Worm (Caenorhabditis elegans) whole organism, mixed stage, embryonic: ENCODE results near the gene sdz-11.
A peak's percentile ranks its signal among the peaks of the same experiment; 100 is the strongest.

Experiments used
- M03D4.4 ChIP-seq: sonication (generic microtip); optimal IDR thresholded peaks from 2 replicates; lab custom pipeline; 2017; ENCODE audit warnings: mild to moderate bottlenecking, missing genetic modification characterization, missing compliant biosample characterization
- bed-3 ChIP-seq: fragments of 200-800 bp; sonication (Bioruptor generic); optimal IDR thresholded peaks from 3 replicates; lab custom pipeline; 2018; ENCODE audit warnings: mild to moderate bottlenecking, missing genetic modification characterization, moderate library complexity, missing compliant biosample characterization
- blmp-1 ChIP-seq: fragments of 150-350 bp; optimal IDR thresholded peaks from 2 replicates; lab custom pipeline; 2014; ENCODE audit warnings: missing biosample characterization, missing genetic modification characterization
- ceh-43 ChIP-seq: fragments of 200-800 bp; sonication (Bioruptor generic); optimal IDR thresholded peaks from 2 replicates; lab custom pipeline; 2018; ENCODE audit warnings: mild to moderate bottlenecking, missing genetic modification characterization, moderate library complexity, missing compliant biosample characterization
- ceh-83 ChIP-seq: fragments of 200-800 bp; sonication (Bioruptor generic); optimal IDR thresholded peaks from 2 replicates; lab custom pipeline; 2018; ENCODE audit warnings: mild to moderate bottlenecking, missing genetic modification characterization, missing compliant biosample characterization
- ces-1 ChIP-seq: fragments of 150-350 bp; optimal IDR thresholded peaks from 2 replicates; lab custom pipeline; 2014; ENCODE audit warnings: missing biosample characterization, missing genetic modification reagents, missing genetic modification characterization
- cnd-1 ChIP-seq: fragments of 200-800 bp; sonication (Bioruptor generic); optimal IDR thresholded peaks from 2 replicates; lab custom pipeline; 2018; ENCODE audit warnings: mild to moderate bottlenecking, missing genetic modification characterization, missing compliant biosample characterization
- drap-1 ChIP-seq: fragments of 200-800 bp; sonication (Bioruptor generic); optimal IDR thresholded peaks from 3 replicates; lab custom pipeline; 2018; ENCODE audit warnings: mild to moderate bottlenecking, missing genetic modification characterization, missing compliant biosample characterization
- elt-1 ChIP-seq: sonication (generic microtip); optimal IDR thresholded peaks from 2 replicates; lab custom pipeline; 2017; ENCODE audit warnings: missing genetic modification characterization, mild to moderate bottlenecking, missing compliant biosample characterization, antibody characterized with exemption, moderate library complexity, borderline replicate concordance; ENCODE audit not compliant: insufficient read depth
- elt-3 ChIP-seq: fragments of 150-350 bp; optimal IDR thresholded peaks from 2 replicates; lab custom pipeline; 2014; ENCODE audit warnings: missing biosample characterization, missing genetic modification characterization
- flh-1 ChIP-seq: fragments of 200-800 bp; sonication (Bioruptor generic); optimal IDR thresholded peaks from 2 replicates; lab custom pipeline; 2018; ENCODE audit warnings: mild to moderate bottlenecking, missing genetic modification characterization, moderate library complexity, missing compliant biosample characterization
- ham-2 ChIP-seq: fragments of 200-800 bp; sonication (Bioruptor generic); optimal IDR thresholded peaks from 2 replicates; lab custom pipeline; 2018; ENCODE audit warnings: mild to moderate bottlenecking, missing genetic modification characterization, missing compliant biosample characterization
- hlh-1 ChIP-seq: fragments of 150-350 bp; optimal IDR thresholded peaks from 2 replicates; lab custom pipeline; 2014; ENCODE audit warnings: missing biosample characterization, missing genetic modification reagents, missing genetic modification characterization
- lin-13 ChIP-seq: fragments of 150-350 bp; optimal IDR thresholded peaks from 2 replicates; lab custom pipeline; 2014; ENCODE audit warnings: missing biosample characterization, missing genetic modification characterization
- lin-32 ChIP-seq: fragments of 200-800 bp; sonication (Bioruptor generic); optimal IDR thresholded peaks from 2 replicates; lab custom pipeline; 2018; ENCODE audit warnings: mild to moderate bottlenecking, missing genetic modification characterization, missing compliant biosample characterization
- lsy-2 ChIP-seq: fragments of 150-350 bp; optimal IDR thresholded peaks from 2 replicates; lab custom pipeline; 2014; ENCODE audit warnings: missing biosample characterization, missing genetic modification characterization
- mab-5 ChIP-seq: fragments of 150-350 bp; optimal IDR thresholded peaks from 2 replicates; lab custom pipeline; 2014; ENCODE audit warnings: missing biosample characterization, missing genetic modification characterization
- mep-1 ChIP-seq: fragments of 150-350 bp; optimal IDR thresholded peaks from 2 replicates; lab custom pipeline; 2017; ENCODE audit warnings: missing biosample characterization, missing genetic modification reagents, missing genetic modification characterization, inconsistent platforms
- mls-2 ChIP-seq: sonication (generic microtip); optimal IDR thresholded peaks from 2 replicates; lab custom pipeline; 2016; ENCODE audit warnings: mild to moderate bottlenecking, missing genetic modification characterization, moderate library complexity, missing compliant biosample characterization
- nhr-12 ChIP-seq: fragments of 150-350 bp; optimal IDR thresholded peaks from 2 replicates; lab custom pipeline; 2014; ENCODE audit warnings: missing biosample characterization, missing genetic modification characterization
- nhr-2 ChIP-seq: fragments of 150-350 bp; optimal IDR thresholded peaks from 2 replicates; lab custom pipeline; 2014; ENCODE audit warnings: missing biosample characterization, missing genetic modification characterization
- nhr-237 ChIP-seq: fragments of 150-350 bp; optimal IDR thresholded peaks from 2 replicates; lab custom pipeline; 2014; ENCODE audit warnings: missing biosample characterization, missing genetic modification characterization
- nhr-28 ChIP-seq: fragments of 150-350 bp; optimal IDR thresholded peaks from 2 replicates; lab custom pipeline; 2014; ENCODE audit warnings: missing biosample characterization, missing genetic modification characterization
- nhr-76 ChIP-seq: sonication (generic microtip); optimal IDR thresholded peaks from 2 replicates; lab custom pipeline; 2017; ENCODE audit warnings: missing biosample characterization, missing genetic modification characterization
- pha-4 ChIP-seq: fragments of 150-350 bp; optimal IDR thresholded peaks from 2 replicates; lab custom pipeline; 2018; ENCODE audit warnings: missing biosample characterization, missing genetic modification reagents, missing genetic modification characterization
- sem-2 ChIP-seq: fragments of 200-800 bp; sonication (Bioruptor generic); optimal IDR thresholded peaks from 2 replicates; lab custom pipeline; 2018; ENCODE audit warnings: mild to moderate bottlenecking, missing genetic modification characterization, missing compliant biosample characterization
- snpc-4 ChIP-seq: fragments of 150-350 bp; optimal IDR thresholded peaks from 2 replicates; lab custom pipeline; 2014; ENCODE audit warnings: missing biosample characterization, missing genetic modification characterization
- sptf-1 ChIP-seq: sonication (generic microtip); optimal IDR thresholded peaks from 2 replicates; lab custom pipeline; 2017; ENCODE audit warnings: mild to moderate bottlenecking, missing genetic modification characterization, moderate library complexity, missing compliant biosample characterization
- tbx-8 ChIP-seq: fragments of 200-800 bp; sonication (Bioruptor generic); optimal IDR thresholded peaks from 2 replicates; lab custom pipeline; 2018; ENCODE audit warnings: mild to moderate bottlenecking, missing genetic modification characterization, moderate library complexity, missing compliant biosample characterization
- unc-120 ChIP-seq: sonication (generic microtip); optimal IDR thresholded peaks from 2 replicates; lab custom pipeline; 2017; ENCODE audit warnings: missing genetic modification characterization, missing compliant biosample characterization; ENCODE audit not compliant: poor library complexity, severe bottlenecking
- unc-39 ChIP-seq: fragments of 150-350 bp; optimal IDR thresholded peaks from 2 replicates; lab custom pipeline; 2014; ENCODE audit warnings: missing biosample characterization, missing genetic modification characterization
- unc-62 ChIP-seq: fragments of 150-350 bp; optimal IDR thresholded peaks from 2 replicates; lab custom pipeline; 2014; ENCODE audit warnings: missing biosample characterization, missing genetic modification reagents, missing genetic modification characterization
- zip-8 ChIP-seq: fragments of 150-350 bp; optimal IDR thresholded peaks from 2 replicates; lab custom pipeline; 2014; ENCODE audit warnings: missing biosample characterization, missing genetic modification characterization
- ztf-11 ChIP-seq: fragments of 150-350 bp; optimal IDR thresholded peaks from 2 replicates; lab custom pipeline; 2014; ENCODE audit warnings: missing biosample characterization, missing genetic modification characterization

The sdz-11 gene

ce11 chrII:3752184-3752583, at the start of gene sdz-11:
sdz-11 (minus strand) TSS chrII:3752284.
- TF ChIP-seq unc-62 (GFP tag; lab: Kevin White, UChicago), result no peak

- TF ChIP-seq ztf-11 (tag; lab: Kevin White, UChicago), result no peak
- no peak for TF ChIP-seq elt-3 (tag; lab: Kevin White, UChicago)
- TF ChIP-seq cnd-1 (tag; lab: Kevin White, UChicago), result no peak
- no peak for TF ChIP-seq mab-5 (tag; lab: Kevin White, UChicago)
- TF ChIP-seq mls-2 (tag; lab: Kevin White, UChicago), result no peak
- TF ChIP-seq sptf-1 (tag; lab: Kevin White, UChicago), result no peak
- no peak for TF ChIP-seq pha-4 (tag; lab: Kevin White, UChicago)
- TF ChIP-seq nhr-237 (tag; lab: Kevin White, UChicago), result no peak
- TF ChIP-seq nhr-76, result no peak
- TF ChIP-seq drap-1, result no peak
- TF ChIP-seq unc-39, result no peak
- TF ChIP-seq snpc-4, result no peak
- no peak for TF ChIP-seq hlh-1 (tag; lab: Kevin White, UChicago)
- TF ChIP-seq unc-62 (GFP tag; lab: Kevin White, UChicago), result no peak
- TF ChIP-seq lin-32 (GFP tag; lab: Kevin White, UChicago), result no peak
- TF ChIP-seq mep-1 (tag; lab: Kevin White, UChicago), result no peak
- no peak for TF ChIP-seq ces-1 (GFP tag; lab: Kevin White, UChicago)
These were observed 43.2 kb upstream of the sdz-11 start, which contains the start of gene Y8A9A.2 for ce11 chrII:3795323-3795722. Y8A9A.2 (plus strand) TSS chrII:3795623.

- TF ChIP-seq nhr-76, result no peak
- no peak for TF ChIP-seq M03D4.4 (tag; lab: Kevin White, UChicago)
- TF ChIP-seq mls-2 (tag; lab: Kevin White, UChicago), result no peak
- no peak for TF ChIP-seq ceh-43 (GFP tag; lab: Kevin White, UChicago)
- TF ChIP-seq ztf-11 (tag; lab: Kevin White, UChicago), result no peak
- TF ChIP-seq elt-1, result no peak
- TF ChIP-seq nhr-2 (tag; lab: Kevin White, UChicago), result no peak
- TF ChIP-seq nhr-12 (tag; lab: Kevin White, UChicago), result no peak
- TF ChIP-seq flh-1 (GFP tag; lab: Kevin White, UChicago), result no peak
- TF ChIP-seq lin-13 (tag; lab: Kevin White, UChicago), result no peak
- no peak for TF ChIP-seq lin-32 (GFP tag; lab: Kevin White, UChicago)
- no peak for TF ChIP-seq tbx-8 (GFP tag; lab: Kevin White, UChicago)
- no peak for TF ChIP-seq zip-8 (tag; lab: Kevin White, UChicago)
- no peak for TF ChIP-seq unc-39
- no peak for TF ChIP-seq elt-3 (tag; lab: Kevin White, UChicago)
- TF ChIP-seq blmp-1 (tag; lab: Kevin White, UChicago), result no peak
- TF ChIP-seq cnd-1 (tag; lab: Kevin White, UChicago), result no peak
- TF ChIP-seq unc-62 (GFP tag; lab: Kevin White, UChicago), result no peak
- TF ChIP-seq bed-3 (GFP tag; lab: Kevin White, UChicago), result no peak
- TF ChIP-seq pha-4 (tag; lab: Kevin White, UChicago), result no peak
These were observed 41.3 kb upstream of the sdz-11 start, which contains the start of gene fbxb-99 for ce11 chrII:3793336-3793735. fbxb-99 (minus strand) TSS chrII:3793436.

ce11 chrII:3788356-3788962, 36.4 kb upstream of the sdz-11 start:
- peak; percentile 91 for TF ChIP-seq zip-8 (tag; lab: Kevin White, UChicago)
- TF ChIP-seq mep-1 (tag; lab: Kevin White, UChicago), result no peak

ce11 chrII:3787151-3787550, 35.1 kb upstream of the sdz-11 start, which contains the start of gene T24E12.13:
T24E12.13 (plus strand) TSS chrII:3787451.
- TF ChIP-seq nhr-2 (tag; lab: Kevin White, UChicago), result no peak
- no peak for TF ChIP-seq ceh-83 (GFP tag; lab: Kevin White, UChicago)
- no peak for TF ChIP-seq elt-1
- TF ChIP-seq ces-1 (GFP tag; lab: Kevin White, UChicago), result no peak
- no peak for TF ChIP-seq mep-1 (tag; lab: Kevin White, UChicago)
- no peak for TF ChIP-seq zip-8 (tag; lab: Kevin White, UChicago)
- TF ChIP-seq lin-32 (GFP tag; lab: Kevin White, UChicago), result no peak
- TF ChIP-seq blmp-1 (tag; lab: Kevin White, UChicago), result no peak
- TF ChIP-seq nhr-28, result no peak
- TF ChIP-seq lsy-2 (tag; lab: Kevin White, UChicago), result no peak
- no peak for TF ChIP-seq M03D4.4 (tag; lab: Kevin White, UChicago)
- TF ChIP-seq nhr-237 (tag; lab: Kevin White, UChicago), result no peak
- TF ChIP-seq unc-62 (GFP tag; lab: Kevin White, UChicago), result no peak
- no peak for TF ChIP-seq ham-2 (GFP tag; lab: Kevin White, UChicago)
- TF ChIP-seq unc-120 (tag; lab: Kevin White, UChicago), result no peak
- no peak for TF ChIP-seq ztf-11 (tag; lab: Kevin White, UChicago)
- TF ChIP-seq snpc-4, result no peak
- no peak for TF ChIP-seq mls-2 (tag; lab: Kevin White, UChicago)
- no peak for TF ChIP-seq pha-4 (tag; lab: Kevin White, UChicago)
- no peak for TF ChIP-seq sem-2
- TF ChIP-seq, all 35 proteins: peak for 0
